Worm (Caenorhabditis elegans): ENCODE data around the gene cpf-1.

DNA sequence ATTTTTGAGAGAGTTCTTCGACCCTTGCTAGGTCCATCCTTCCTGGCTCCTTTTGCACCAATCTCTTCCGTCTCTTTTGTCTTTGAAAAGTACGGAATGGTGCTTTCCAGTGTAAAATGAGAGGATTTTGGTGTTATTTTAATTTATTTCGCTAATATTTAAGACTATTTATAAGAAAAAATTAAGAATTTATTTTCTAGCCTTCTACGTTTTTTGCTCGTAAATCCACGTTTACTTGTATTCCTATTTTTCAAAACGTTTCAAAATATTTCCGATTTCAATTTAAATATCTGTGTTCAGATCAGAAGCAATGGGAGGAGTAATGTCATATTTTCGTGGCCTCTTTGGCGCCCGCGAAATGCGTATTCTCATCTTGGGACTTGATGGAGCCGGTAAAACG, 20.5 kb downstream of the cpf-1 start, which contains the start of gene arl-1:
- TF ChIP-seq unc-39 (tag; optimal IDR thresholded peaks at IDR 0.05) (no peak), lin-32 (GFP tag; optimal IDR thresholded peaks at IDR 0.05) (no peak), bed-3 (GFP tag; optimal IDR thresholded peaks at IDR 0.05) (no peak), unc-62 (GFP tag; optimal IDR thresholded peaks at IDR 0.05) (no peak), drap-1 (GFP tag; optimal IDR thresholded peaks at IDR 0.05) (no peak), blmp-1 (tag; optimal IDR thresholded peaks at IDR 0.05) (no peak), elt-3 (tag; optimal IDR thresholded peaks at IDR 0.05) (no peak), pha-4 (tag; optimal IDR thresholded peaks at IDR 0.05) (no peak), elt-1 (tag; optimal IDR thresholded peaks at IDR 0.05; ENCODE audit: borderline replicate concordance, insufficient read depth) (no peak), ces-1 (GFP tag; optimal IDR thresholded peaks at IDR 0.05) (no peak), mab-5 (tag; optimal IDR thresholded peaks at IDR 0.05) (no peak), nhr-76 (tag; optimal IDR thresholded peaks at IDR 0.05) (no peak), mls-2 (tag; optimal IDR thresholded peaks at IDR 0.05) (no peak)
